Fruit fly (Drosophila melanogaster): ENCODE data around the gene trbl.

dm6 chr3L:20384086-20384810 is 17.2 kb downstream of the trbl start, which contains the start of the genes CG5498 and fbl:
- no peak for TF ChIP-seq psq (optimal IDR thresholded peaks at IDR 0.05)
- no peak for TF ChIP-seq pan (optimal IDR thresholded peaks at IDR 0.05)
